Worm (Caenorhabditis elegans) whole organism, mixed stage, embryonic: Measurements from ENCODE around the gene W08F4.13.

Source experiments
- nhr-237 ChIP-seq: fragments of 150-350 bp; optimal IDR thresholded peaks from 2 replicates; lab custom pipeline; 2014; ENCODE audit warnings: missing biosample characterization, missing genetic modification characterization
- nhr-76 ChIP-seq: sonication (generic microtip); optimal IDR thresholded peaks from 2 replicates; lab custom pipeline; 2017; ENCODE audit warnings: missing biosample characterization, missing genetic modification characterization

- TF ChIP-seq nhr-76 (tag; lab: Kevin White, UChicago): no peak
- no peak for TF ChIP-seq nhr-237 (tag; lab: Kevin White, UChicago)
Measured at ce11 chrII:555371-555770, 29.2 kb upstream of the W08F4.13 start.
